Worm (Caenorhabditis elegans) whole organism, L1 larva: ENCODE results near the gene F22B8.7.

Experiments used
- C04F5.9 ChIP-seq: sonication (generic microtip); optimal IDR thresholded peaks from 2 replicates; lab custom pipeline; 2016; ENCODE audit warnings: missing genetic modification characterization, missing compliant biosample characterization
- C34B4.2 ChIP-seq: sonication (generic microtip); optimal IDR thresholded peaks from 2 replicates; lab custom pipeline; 2017; ENCODE audit warnings: mild to moderate bottlenecking, missing genetic modification characterization, missing compliant biosample characterization
- F16B12.6 ChIP-seq: fragments of 150-350 bp; optimal IDR thresholded peaks from 2 replicates; lab custom pipeline; 2014; ENCODE audit warnings: missing biosample characterization, missing genetic modification characterization
- Y116A8C.19 ChIP-seq: sonication (generic microtip); optimal IDR thresholded peaks from 2 replicates; lab custom pipeline; 2016; ENCODE audit warnings: missing compliant biosample characterization, missing genetic modification characterization, borderline replicate concordance
- aha-1 ChIP-seq: fragments of 150-350 bp; optimal IDR thresholded peaks from 2 replicates; lab custom pipeline; 2014; ENCODE audit warnings: missing biosample characterization, missing genetic modification characterization
- alr-1 ChIP-seq: fragments of 200-800 bp; sonication (Bioruptor generic); optimal IDR thresholded peaks from 2 replicates; lab custom pipeline; 2018; ENCODE audit warnings: borderline replicate concordance, mild to moderate bottlenecking, missing genetic modification characterization, missing compliant biosample characterization
- aly-2 ChIP-seq: fragments of 150-350 bp; optimal IDR thresholded peaks from 2 replicates; lab custom pipeline; 2014; ENCODE audit warnings: missing biosample characterization, missing genetic modification characterization
- ama-1 ChIP-seq: fragments of 150-350 bp; optimal IDR thresholded peaks from 2 replicates; lab custom pipeline; 2014
- blmp-1 ChIP-seq: fragments of 150-350 bp; optimal IDR thresholded peaks from 2 replicates; lab custom pipeline; 2014; ENCODE audit warnings: missing biosample characterization, missing genetic modification characterization
- ceh-8 ChIP-seq: fragments of 200-800 bp; sonication (Bioruptor generic); optimal IDR thresholded peaks from 2 replicates; lab custom pipeline; 2018; ENCODE audit warnings: mild to moderate bottlenecking, missing genetic modification characterization, moderate library complexity, missing compliant biosample characterization
- ces-1 ChIP-seq: fragments of 150-350 bp; optimal IDR thresholded peaks from 2 replicates; lab custom pipeline; 2014; ENCODE audit warnings: missing biosample characterization, missing genetic modification reagents, missing genetic modification characterization
- dsc-1 ChIP-seq: sonication (generic microtip); optimal IDR thresholded peaks from 2 replicates; lab custom pipeline; 2016; ENCODE audit warnings: mild to moderate bottlenecking, missing genetic modification characterization, missing compliant biosample characterization
- efl-1 ChIP-seq, 4 experiments: fragments of 150-350 bp; optimal IDR thresholded peaks in 3 of 4; peaks in 1 of 4; 1 replicate in 1 of 4; 2 replicates in 3 of 4; lab custom pipeline; 2014; ENCODE audit warnings: missing biosample characterization in 2 of 4, missing genetic modification characterization in 2 of 4, missing genetic modification reagents in 2 of 4
- efl-3 ChIP-seq: fragments of 200-800 bp; sonication (Bioruptor generic); optimal IDR thresholded peaks from 2 replicates; lab custom pipeline; 2018; ENCODE audit warnings: mild to moderate bottlenecking, missing genetic modification characterization, missing compliant biosample characterization
- elt-2 ChIP-seq: sonication (generic microtip); optimal IDR thresholded peaks from 2 replicates; lab custom pipeline; 2016; ENCODE audit warnings: missing genetic modification characterization, mild to moderate bottlenecking, inconsistent platforms, missing compliant biosample characterization, missing genetic modification reagents
- elt-3 ChIP-seq, 6 experiments: fragments of 150-350 bp in 1 of 6; sonication (generic microtip); optimal IDR thresholded peaks; 2 replicates each; lab custom pipeline; 2017 to 2018; ENCODE audit warnings: missing biosample characterization in 6 of 6, missing genetic modification characterization in 6 of 6, inconsistent platforms in 1 of 6
- ets-5 ChIP-seq: fragments of 200-800 bp; sonication (Bioruptor generic); IDR thresholded peaks from 2 replicates; pipeline ENCODE4 v1.3.6; 2022; ENCODE audit warnings: missing genetic modification characterization, missing compliant biosample characterization
- fkh-4 ChIP-seq: sonication (generic microtip); optimal IDR thresholded peaks from 2 replicates; lab custom pipeline; 2016; ENCODE audit warnings: missing compliant biosample characterization, missing genetic modification characterization, borderline replicate concordance
- grh-1 ChIP-seq: fragments of 200-800 bp; sonication (Bioruptor generic); IDR thresholded peaks from 2 replicates; pipeline ENCODE4 v1.3.6; 2022; ENCODE audit warnings: missing genetic modification reagents, missing genetic modification characterization, missing compliant biosample characterization
- hlh-17 ChIP-seq: fragments of 200-800 bp; sonication (Bioruptor generic); optimal IDR thresholded peaks from 2 replicates; lab custom pipeline; 2018; ENCODE audit warnings: missing genetic modification characterization, mild to moderate bottlenecking, missing compliant biosample characterization, moderate library complexity, borderline replicate concordance
- hlh-4 ChIP-seq: sonication (generic microtip); optimal IDR thresholded peaks from 2 replicates; lab custom pipeline; 2016; ENCODE audit warnings: mild to moderate bottlenecking, missing genetic modification characterization, missing compliant biosample characterization
- hpl-2 ChIP-seq: fragments of 150-350 bp; optimal IDR thresholded peaks from 2 replicates; lab custom pipeline; 2014; ENCODE audit warnings: missing biosample characterization, missing genetic modification reagents, missing genetic modification characterization
- lin-14 ChIP-seq: fragments of 200-800 bp; sonication (Bioruptor generic); optimal IDR thresholded peaks from 2 replicates; lab custom pipeline; 2018; ENCODE audit warnings: mild to moderate bottlenecking, missing genetic modification characterization, moderate library complexity, missing compliant biosample characterization
- lin-15B ChIP-seq: fragments of 150-350 bp; sonication (generic microtip); optimal IDR thresholded peaks from 3 replicates; lab custom pipeline; 2014; ENCODE audit warnings: missing biosample characterization, missing genetic modification characterization
- lin-35 ChIP-seq, 2 experiments: fragments of 150-350 bp; optimal IDR thresholded peaks; 2 replicates each; lab custom pipeline; 2014; ENCODE audit warnings: missing biosample characterization in 2 of 2, missing genetic modification characterization in 2 of 2, missing genetic modification reagents in 2 of 2
- lin-39 ChIP-seq: fragments of 150-350 bp; optimal IDR thresholded peaks from 2 replicates; lab custom pipeline; 2014; ENCODE audit warnings: missing biosample characterization, missing genetic modification reagents, missing genetic modification characterization
- lsy-2 ChIP-seq, 2 experiments: fragments of 150-350 bp; optimal IDR thresholded peaks; 2 replicates each; lab custom pipeline; 2014; ENCODE audit warnings: missing biosample characterization in 2 of 2, missing genetic modification characterization in 2 of 2
- mdl-1 ChIP-seq, 2 experiments: fragments of 150-350 bp; optimal IDR thresholded peaks; 2 replicates each; lab custom pipeline; 2014 to 2017; ENCODE audit warnings: missing biosample characterization in 2 of 2, missing genetic modification characterization in 2 of 2, inconsistent platforms in 1 of 2
- mef-2 ChIP-seq: fragments of 150-350 bp; optimal IDR thresholded peaks from 2 replicates; lab custom pipeline; 2014; ENCODE audit warnings: missing biosample characterization, missing genetic modification characterization
- nhr-19 ChIP-seq: fragments of 200-800 bp; sonication (Bioruptor generic); conservative IDR thresholded peaks from 2 replicates; pipeline ENCODE4 v1.3.6; 2022; ENCODE audit warnings: missing genetic modification characterization, missing compliant biosample characterization
- nhr-20 ChIP-seq: sonication (generic microtip); optimal IDR thresholded peaks from 2 replicates; lab custom pipeline; 2016; ENCODE audit warnings: mild to moderate bottlenecking, missing genetic modification characterization, missing compliant biosample characterization
- nhr-237 ChIP-seq: fragments of 150-350 bp; optimal IDR thresholded peaks from 2 replicates; lab custom pipeline; 2014; ENCODE audit warnings: missing biosample characterization, missing genetic modification characterization
- nhr-28 ChIP-seq: fragments of 150-350 bp; optimal IDR thresholded peaks from 2 replicates; lab custom pipeline; 2014; ENCODE audit warnings: missing biosample characterization, missing genetic modification characterization
- nhr-47 ChIP-seq: sonication (generic microtip); optimal IDR thresholded peaks from 2 replicates; lab custom pipeline; 2016; ENCODE audit warnings: mild to moderate bottlenecking, missing genetic modification characterization, moderate library complexity, missing compliant biosample characterization
- nhr-71 ChIP-seq: sonication (generic microtip); optimal IDR thresholded peaks from 2 replicates; lab custom pipeline; 2016; ENCODE audit warnings: mild to moderate bottlenecking, missing genetic modification characterization, moderate library complexity, missing compliant biosample characterization
- nhr-85 ChIP-seq: sonication (generic microtip); peaks from one replicate; lab custom pipeline; 2016; ENCODE audit warnings: missing genetic modification characterization, inconsistent platforms, missing compliant biosample characterization
- nhr-90 ChIP-seq: sonication (generic microtip); optimal IDR thresholded peaks from 2 replicates; lab custom pipeline; 2016; ENCODE audit warnings: mild to moderate bottlenecking, missing genetic modification characterization, missing compliant biosample characterization; ENCODE audit not compliant: poor library complexity
- pag-3 ChIP-seq: sonication (generic microtip); optimal IDR thresholded peaks from 2 replicates; lab custom pipeline; 2017; ENCODE audit warnings: missing genetic modification characterization, mild to moderate bottlenecking, missing compliant biosample characterization, antibody characterized with exemption, borderline replicate concordance; ENCODE audit not compliant: insufficient read depth
- pax-3 ChIP-seq: fragments of 200-800 bp; sonication (Bioruptor generic); optimal IDR thresholded peaks from 2 replicates; lab custom pipeline; 2018; ENCODE audit warnings: mild to moderate bottlenecking, missing genetic modification characterization, moderate library complexity, missing compliant biosample characterization
- skn-1 ChIP-seq: fragments of 150-350 bp; optimal IDR thresholded peaks from 2 replicates; lab custom pipeline; 2014; ENCODE audit warnings: missing biosample characterization, missing genetic modification characterization
- snpc-4 ChIP-seq: fragments of 150-350 bp; optimal IDR thresholded peaks from 2 replicates; lab custom pipeline; 2014; ENCODE audit warnings: missing biosample characterization, missing genetic modification characterization
- snu-23 ChIP-seq: sonication (generic microtip); optimal IDR thresholded peaks from 2 replicates; lab custom pipeline; 2016; ENCODE audit warnings: missing genetic modification characterization, missing compliant biosample characterization
- sox-4 ChIP-seq: sonication (generic microtip); optimal IDR thresholded peaks from 2 replicates; lab custom pipeline; 2016; ENCODE audit warnings: missing genetic modification characterization, missing compliant biosample characterization
- swsn-7 ChIP-seq: sonication (generic microtip); optimal IDR thresholded peaks from 2 replicates; lab custom pipeline; 2016; ENCODE audit warnings: missing genetic modification characterization, missing compliant biosample characterization
- tbx-2 ChIP-seq: sonication (generic microtip); optimal IDR thresholded peaks from 2 replicates; lab custom pipeline; 2016; ENCODE audit warnings: missing genetic modification characterization, missing compliant biosample characterization
- unc-86 ChIP-seq: sonication (generic microtip); optimal IDR thresholded peaks from 2 replicates; lab custom pipeline; 2016; ENCODE audit warnings: missing genetic modification characterization, missing compliant biosample characterization
- unc-98 ChIP-seq: fragments of 200-800 bp; sonication (Bioruptor generic); IDR thresholded peaks from 2 replicates; pipeline ENCODE4 v1.3.6; 2022; ENCODE audit warnings: missing genetic modification characterization, missing compliant biosample characterization
- vab-15 ChIP-seq: sonication (generic microtip); optimal IDR thresholded peaks from 2 replicates; lab custom pipeline; 2017; ENCODE audit warnings: missing genotype, mild to moderate bottlenecking, missing genetic modification characterization, missing compliant biosample characterization

The F22B8.7 gene

DNA sequence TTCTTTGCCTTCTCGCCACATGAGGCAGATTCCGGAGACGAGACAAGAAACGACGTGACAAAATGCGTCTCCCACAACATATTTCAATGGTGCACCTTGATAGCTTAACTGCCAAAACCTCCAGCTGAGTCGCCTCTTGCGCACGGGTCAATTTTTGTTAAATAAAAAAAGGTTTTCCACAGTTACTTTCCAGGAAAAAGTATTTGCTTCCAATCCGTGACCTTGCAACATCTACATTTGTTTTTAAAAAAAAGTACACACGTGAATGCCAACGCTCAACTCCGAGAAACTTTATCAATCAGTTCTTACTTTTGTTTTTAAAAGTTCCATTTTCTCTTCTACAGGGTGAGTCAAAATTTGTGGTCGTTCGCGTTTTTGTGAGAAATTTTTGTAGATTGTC, at the start of gene F22B8.7:
Gene F22B8.7, plus strand, starts transcription at position 301 of the 400 bp plus-strand sequence.
- TF ChIP-seq nhr-47 (tag; lab: Kevin White, UChicago) (no peak), ceh-8 (GFP tag; lab: Kevin White, UChicago) (no peak), nhr-237 (tag; lab: Kevin White, UChicago) (no peak), C04F5.9 (tag; lab: Kevin White, UChicago) (no peak), grh-1 (no peak), aha-1 (no peak), nhr-28 (tag; lab: Kevin White, UChicago) (no peak), lin-14 (GFP tag; lab: Kevin White, UChicago) (no peak), hlh-17 (GFP tag; lab: Kevin White, UChicago) (no peak), lin-15B (tag; lab: Kevin White, UChicago) (no peak), ama-1 (no peak), tbx-2 (tag; lab: Kevin White, UChicago) (no peak), ces-1 (GFP tag; lab: Kevin White, UChicago) (no peak), elt-3 (tag; optimal IDR thresholded peaks at IDR 0.05; lab: Kevin White, UChicago) (no peak), sox-4 (tag; lab: Kevin White, UChicago) (no peak), hlh-4 (no peak)

DNA sequence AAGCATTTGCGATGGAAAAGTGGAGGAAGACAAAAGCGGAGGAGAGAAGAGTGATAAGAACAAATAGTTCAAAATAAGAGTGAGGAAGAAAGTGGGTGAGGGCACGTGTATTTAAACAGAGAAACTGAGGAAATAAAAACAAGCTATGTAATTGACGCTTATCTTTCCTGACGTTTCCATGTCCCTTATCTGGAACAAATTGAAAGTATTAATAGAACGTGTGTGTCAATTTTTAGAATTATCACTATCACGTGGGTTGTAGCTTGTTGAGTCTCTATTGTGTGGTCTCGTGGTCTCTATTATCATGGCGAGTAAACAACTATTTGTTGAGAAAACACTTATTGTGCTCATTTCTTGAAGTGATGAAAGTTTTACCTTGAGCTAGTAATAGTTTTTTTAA, 48.5 kb upstream of the F22B8.7 start, which contains the start of gene T10C6.15:
Gene T10C6.15, minus strand, starts transcription at position 104 of the 400 bp plus-strand sequence.
- TF ChIP-seq nhr-20 (tag; lab: Kevin White, UChicago) (peak; percentile 67), pax-3 (tag; lab: Kevin White, UChicago) (peak; percentile 49), nhr-90 (peak; percentile 63), hpl-2 (GFP tag; lab: Kevin White, UChicago) (peak; percentile 58), elt-2 (peak; percentile 99), nhr-85 (peak; percentile 30), lin-35 (GFP tag; optimal IDR thresholded peaks at IDR 0.05; lab: Kevin White, UChicago) (peak in 1 of 2 experiments; percentile 76), snpc-4 (tag; lab: Kevin White, UChicago) (no peak), unc-86 (tag; lab: Kevin White, UChicago) (no peak), skn-1 (tag; lab: Kevin White, UChicago) (no peak), efl-3 (GFP tag; lab: Kevin White, UChicago) (no peak), lin-39 (no peak), lsy-2 (tag; optimal IDR thresholded peaks at IDR 0.05; lab: Kevin White, UChicago) (no peak), mdl-1 (tag; optimal IDR thresholded peaks at IDR 0.05; lab: Kevin White, UChicago) (peak in 1 of 2 experiments; percentile 50), efl-1 (optimal IDR thresholded peaks at IDR 0.05; lab: Kevin White, UChicago) (no peak), efl-1 (GFP tag; optimal IDR thresholded peaks at IDR 0.05 in 1 of 2; lab: Kevin White, UChicago) (peak in 1 of 2 experiments; percentile 87), nhr-19 (peak; percentile 32), aly-2 (tag; lab: Kevin White, UChicago) (no peak), C34B4.2 (tag; lab: Kevin White, UChicago) (no peak), nhr-71 (peak; percentile 68)

DNA sequence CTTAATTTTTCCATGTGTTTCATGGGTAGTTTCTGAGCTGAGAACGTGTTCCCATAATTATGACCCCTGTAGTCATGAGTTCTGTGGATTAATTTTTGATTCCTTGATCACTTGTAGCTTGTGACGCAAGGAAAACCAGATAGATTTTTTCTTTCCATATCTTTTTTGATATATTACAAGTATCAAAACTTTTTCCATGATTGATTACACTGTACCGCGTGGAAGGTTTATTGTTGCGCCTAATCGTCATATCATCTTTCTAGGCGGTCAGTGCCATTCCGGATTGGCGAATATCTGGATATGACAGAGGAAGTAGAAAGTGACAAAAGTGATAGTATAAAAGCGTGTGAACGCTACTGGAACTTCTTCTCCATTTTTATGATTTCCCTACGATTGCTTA, 47.8 kb upstream of the F22B8.7 start, which contains the start of gene ZK285.2:
Gene ZK285.2, plus strand, starts transcription at position 301 of the 400 bp plus-strand sequence.
- TF ChIP-seq efl-1 (optimal IDR thresholded peaks at IDR 0.05; lab: Kevin White, UChicago) = no peak
- TF ChIP-seq efl-1 (GFP tag; optimal IDR thresholded peaks at IDR 0.05 in 1 of 2; lab: Kevin White, UChicago) = peak in 1 of 2 experiments; percentile 16
- TF ChIP-seq unc-98 = no peak
- peak; percentile 31 for TF ChIP-seq blmp-1 (tag; lab: Kevin White, UChicago)

DNA sequence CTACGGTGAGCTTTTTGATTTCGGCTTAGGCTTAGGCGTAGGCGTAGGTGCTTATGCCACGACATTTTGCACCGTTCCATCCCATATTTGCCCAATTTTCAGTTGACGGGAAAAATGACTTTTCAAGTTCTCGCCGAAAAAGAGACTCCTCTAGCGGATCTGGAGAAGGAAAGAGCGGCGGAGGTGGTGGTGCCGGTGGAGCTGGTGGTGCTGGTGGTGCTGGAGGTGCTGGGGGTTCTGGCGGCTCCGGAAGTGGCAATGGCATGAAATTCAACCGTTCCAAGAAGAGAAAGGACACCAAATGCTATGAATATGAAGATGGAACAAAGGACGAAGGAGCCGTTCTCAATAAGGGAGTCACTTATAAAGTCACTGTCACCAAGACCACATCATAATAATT, 47.3 kb upstream of the F22B8.7 start:
- TF ChIP-seq ets-5 = no peak
- no peak for TF ChIP-seq aha-1
- TF ChIP-seq vab-15 (tag; lab: Kevin White, UChicago) = no peak
- no peak for TF ChIP-seq fkh-4 (tag; lab: Kevin White, UChicago)
- no peak for TF ChIP-seq mef-2 (tag; lab: Kevin White, UChicago)
- TF ChIP-seq snu-23 (GFP tag; lab: Kevin White, UChicago) = no peak
- no peak for TF ChIP-seq nhr-85
- no peak for TF ChIP-seq nhr-28 (tag; lab: Kevin White, UChicago)
- TF ChIP-seq swsn-7 (tag; lab: Kevin White, UChicago) = no peak
- TF ChIP-seq dsc-1 = no peak
- no peak for TF ChIP-seq Y116A8C.19 (tag; lab: Kevin White, UChicago)
- no peak for TF ChIP-seq pag-3
- no peak for TF ChIP-seq aly-2 (tag; lab: Kevin White, UChicago)
- no peak for TF ChIP-seq alr-1 (tag; lab: Kevin White, UChicago)
- no peak for TF ChIP-seq F16B12.6 (tag; lab: Kevin White, UChicago)
- no peak for TF ChIP-seq lin-14 (GFP tag; lab: Kevin White, UChicago)
